Worm (Caenorhabditis elegans) whole organism, late embryonic: ENCODE data around the gene H03G16.6.
A peak's percentile ranks its signal among the peaks of the same experiment; 100 is the strongest.

Source experiments
- C08G9.2 ChIP-seq: sonication (generic microtip); optimal IDR thresholded peaks from 2 replicates; lab custom pipeline; 2016; ENCODE audit warnings: mild to moderate bottlenecking, missing genetic modification characterization, moderate library complexity, missing compliant biosample characterization
- F13H6.1 ChIP-seq: sonication (generic microtip); optimal IDR thresholded peaks from 2 replicates; lab custom pipeline; 2016; ENCODE audit warnings: missing genetic modification characterization, missing compliant biosample characterization
- ceh-19 ChIP-seq: fragments of 200-800 bp; sonication (Bioruptor generic); optimal IDR thresholded peaks from 2 replicates; lab custom pipeline; 2018; ENCODE audit warnings: mild to moderate bottlenecking, missing genetic modification characterization, missing compliant biosample characterization
- ceh-22 ChIP-seq: sonication (generic microtip); optimal IDR thresholded peaks from 2 replicates; lab custom pipeline; 2017; ENCODE audit warnings: missing biosample characterization, missing genetic modification characterization
- ceh-24 ChIP-seq: sonication (generic microtip); optimal IDR thresholded peaks from 2 replicates; lab custom pipeline; 2016; ENCODE audit warnings: mild to moderate bottlenecking, missing genetic modification characterization, missing compliant biosample characterization
- ceh-30 ChIP-seq: fragments of 150-350 bp; optimal IDR thresholded peaks from 2 replicates; lab custom pipeline; 2014; ENCODE audit warnings: missing biosample characterization, missing genetic modification characterization
- ceh-34 ChIP-seq: sonication (generic microtip); optimal IDR thresholded peaks from 2 replicates; lab custom pipeline; 2016; ENCODE audit warnings: mild to moderate bottlenecking, missing genetic modification characterization, missing compliant biosample characterization
- ceh-45 ChIP-seq: fragments of 200-800 bp; sonication (Bioruptor generic); IDR thresholded peaks from 2 replicates; pipeline ENCODE4 v1.3.6; 2022; ENCODE audit warnings: missing genetic modification reagents, missing genetic modification characterization, missing compliant biosample characterization
- ceh-9 ChIP-seq: sonication (generic microtip); optimal IDR thresholded peaks from 2 replicates; lab custom pipeline; 2016; ENCODE audit warnings: mild to moderate bottlenecking, missing genetic modification characterization, inconsistent platforms, missing compliant biosample characterization
- dmd-4 ChIP-seq: sonication (generic microtip); optimal IDR thresholded peaks from 2 replicates; lab custom pipeline; 2016; ENCODE audit warnings: borderline replicate concordance, missing genetic modification characterization, missing compliant biosample characterization
- elt-2 ChIP-seq: sonication (generic microtip); optimal IDR thresholded peaks from 2 replicates; lab custom pipeline; 2016; ENCODE audit warnings: missing genetic modification reagents, missing genetic modification characterization, missing compliant biosample characterization
- elt-4 ChIP-seq: sonication (generic microtip); optimal IDR thresholded peaks from 2 replicates; lab custom pipeline; 2016; ENCODE audit warnings: missing genetic modification characterization, missing compliant biosample characterization
- eyg-1 ChIP-seq: sonication (generic microtip); optimal IDR thresholded peaks from 2 replicates; lab custom pipeline; 2016; ENCODE audit warnings: missing genotype, missing genetic modification characterization, missing compliant biosample characterization
- gmeb-2 ChIP-seq: sonication (generic microtip); optimal IDR thresholded peaks from 2 replicates; lab custom pipeline; 2016; ENCODE audit warnings: missing genetic modification characterization, inconsistent platforms, missing compliant biosample characterization
- hlh-15 ChIP-seq: sonication (generic microtip); optimal IDR thresholded peaks from 2 replicates; lab custom pipeline; 2016; ENCODE audit warnings: missing genetic modification characterization, missing compliant biosample characterization
- lin-11 ChIP-seq: fragments of 200-800 bp; sonication (Bioruptor generic); optimal IDR thresholded peaks from 2 replicates; lab custom pipeline; 2018; ENCODE audit warnings: mild to moderate bottlenecking, missing genetic modification characterization, missing compliant biosample characterization
- madf-2 ChIP-seq: sonication (generic microtip); optimal IDR thresholded peaks from 2 replicates; lab custom pipeline; 2017; ENCODE audit warnings: missing genetic modification characterization, missing compliant biosample characterization
- nfya-1 ChIP-seq: sonication (generic microtip); optimal IDR thresholded peaks from 2 replicates; lab custom pipeline; 2017; ENCODE audit warnings: missing genetic modification characterization, mild to moderate bottlenecking, missing compliant biosample characterization, antibody characterized with exemption, moderate library complexity
- pax-1 ChIP-seq: fragments of 150-350 bp; optimal IDR thresholded peaks from 2 replicates; lab custom pipeline; 2014; ENCODE audit warnings: missing biosample characterization, missing genetic modification characterization
- pha-2 ChIP-seq: sonication (generic microtip); optimal IDR thresholded peaks from 2 replicates; lab custom pipeline; 2017; ENCODE audit warnings: mild to moderate bottlenecking, missing genetic modification characterization, missing compliant biosample characterization
- pha-4 ChIP-seq: fragments of 150-350 bp; optimal IDR thresholded peaks from 2 replicates; lab custom pipeline; 2018; ENCODE audit warnings: missing biosample characterization, missing genetic modification reagents, missing genetic modification characterization
- pros-1 ChIP-seq: fragments of 150-350 bp; optimal IDR thresholded peaks from 2 replicates; lab custom pipeline; 2014; ENCODE audit warnings: missing biosample characterization, missing genetic modification reagents, missing genetic modification characterization
- ref-2 ChIP-seq: sonication (generic microtip); optimal IDR thresholded peaks from 2 replicates; lab custom pipeline; 2016; ENCODE audit warnings: missing genetic modification characterization, missing compliant biosample characterization
- sox-2 ChIP-seq: fragments of 200-800 bp; sonication (Bioruptor generic); IDR thresholded peaks from 2 replicates; pipeline ENCODE4 v1.3.6; 2022; ENCODE audit warnings: missing genetic modification reagents, missing genetic modification characterization, missing compliant biosample characterization
- sox-4 ChIP-seq: sonication (generic microtip); optimal IDR thresholded peaks from 2 replicates; lab custom pipeline; 2017; ENCODE audit warnings: mild to moderate bottlenecking, missing genetic modification characterization, inconsistent platforms, missing compliant biosample characterization
- ttx-3 ChIP-seq: sonication (generic microtip); optimal IDR thresholded peaks from 2 replicates; lab custom pipeline; 2016; ENCODE audit warnings: missing genetic modification reagents, missing genetic modification characterization, missing compliant biosample characterization
- zip-5 ChIP-seq: sonication (generic microtip); optimal IDR thresholded peaks from 2 replicates; lab custom pipeline; 2016; ENCODE audit warnings: missing genetic modification characterization, missing compliant biosample characterization

Gene H03G16.6

ce11 chrX:15076042-15076565 is 23.6 kb downstream of the H03G16.6 start, which contains the start of the genes H40L08.3 and H40L08.9:
Gene H40L08.3 (minus strand): TSS chrX:15076092.
Gene H40L08.9 (minus strand): TSS chrX:15076480.
- TF ChIP-seq ceh-34 (tag; lab: Kevin White, UChicago): no peak
- TF ChIP-seq C08G9.2: no peak
- no peak for TF ChIP-seq sox-4 (tag; lab: Kevin White, UChicago)
- no peak for TF ChIP-seq F13H6.1 (tag; lab: Kevin White, UChicago)
- no peak for TF ChIP-seq madf-2 (tag; lab: Kevin White, UChicago)
- TF ChIP-seq lin-11 (tag; lab: Kevin White, UChicago): no peak
- TF ChIP-seq pax-1 (tag; lab: Kevin White, UChicago): no peak
- TF ChIP-seq dmd-4 (tag; lab: Kevin White, UChicago): no peak
- TF ChIP-seq nfya-1 (tag; lab: Kevin White, UChicago): no peak
- no peak for TF ChIP-seq pros-1 (tag; lab: Kevin White, UChicago)
- TF ChIP-seq pha-4 (tag; lab: Kevin White, UChicago): no peak

- no peak for TF ChIP-seq elt-2 (tag; lab: Kevin White, UChicago)
- no peak for TF ChIP-seq ceh-30
- no peak for TF ChIP-seq lin-11 (tag; lab: Kevin White, UChicago)
- TF ChIP-seq pha-2 (tag; lab: Kevin White, UChicago): no peak
- no peak for TF ChIP-seq F13H6.1 (tag; lab: Kevin White, UChicago)
- TF ChIP-seq ceh-22 (tag; lab: Kevin White, UChicago): no peak
- no peak for TF ChIP-seq ceh-34 (tag; lab: Kevin White, UChicago)
- no peak for TF ChIP-seq ttx-3 (tag; lab: Kevin White, UChicago)
- no peak for TF ChIP-seq C08G9.2
- no peak for TF ChIP-seq pha-4 (tag; lab: Kevin White, UChicago)
- TF ChIP-seq ceh-9 (tag; lab: Kevin White, UChicago): no peak
- TF ChIP-seq, all 69 proteins: peak for 0
Measured at ce11 chrX:15076909-15077308, 24.4 kb downstream of the H03G16.6 start.

DNA sequence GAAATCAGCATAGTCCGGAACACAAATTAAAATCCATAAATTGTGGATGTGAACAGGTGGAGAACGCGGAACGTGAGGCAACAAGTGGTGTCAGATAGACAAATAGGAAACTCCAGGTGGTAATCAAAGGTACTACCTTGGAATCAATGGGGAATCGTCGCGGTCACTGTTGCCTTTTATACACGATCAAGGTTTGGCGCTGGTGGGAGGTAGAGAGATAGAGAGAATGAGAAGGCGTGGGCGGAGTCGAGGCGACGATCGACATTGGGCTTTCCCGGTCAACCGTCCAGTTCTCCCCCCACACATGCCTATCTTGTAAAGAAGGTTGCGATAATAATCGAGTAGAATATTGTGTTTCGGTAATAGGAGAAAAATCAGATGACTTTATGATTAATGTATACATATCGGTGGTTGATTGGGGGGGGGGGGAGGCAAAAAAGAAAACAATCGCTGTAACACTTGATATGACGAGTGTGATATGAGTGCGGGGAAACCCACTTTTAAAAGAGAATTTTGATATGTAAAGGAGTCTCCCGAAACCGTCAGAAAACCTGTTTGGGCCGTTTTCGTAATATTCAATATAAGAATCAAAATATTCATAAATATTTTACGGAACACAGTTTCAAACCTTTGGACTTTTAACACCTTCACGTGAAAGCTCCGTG is 25.2 kb downstream of the H03G16.6 start, which contains the start of the genes H40L08.8, H40L08.2 and H40L08.7:
Gene H40L08.8 (minus strand): TSS at position 37 of the 665 bp plus-strand sequence.
Gene H40L08.2 (minus strand): TSS at position 148 of the 665 bp plus-strand sequence.
Gene H40L08.7 (minus strand): TSS at position 148 of the 665 bp plus-strand sequence.
- TF ChIP-seq zip-5 (no peak), elt-4 (tag; lab: Kevin White, UChicago) (no peak), elt-2 (tag; lab: Kevin White, UChicago) (peak; percentile 3)

ce11 chrX:15078276-15078675 is 25.8 kb downstream of the H03G16.6 start:
- TF ChIP-seq hlh-15 (no peak), lin-11 (tag; lab: Kevin White, UChicago) (no peak), sox-2 (no peak), elt-2 (tag; lab: Kevin White, UChicago) (no peak), pax-1 (tag; lab: Kevin White, UChicago) (no peak), ceh-24 (tag; lab: Kevin White, UChicago) (no peak), ceh-19 (GFP tag; lab: Kevin White, UChicago) (no peak)
- TF ChIP-seq, all 69 proteins: peak for 0

DNA sequence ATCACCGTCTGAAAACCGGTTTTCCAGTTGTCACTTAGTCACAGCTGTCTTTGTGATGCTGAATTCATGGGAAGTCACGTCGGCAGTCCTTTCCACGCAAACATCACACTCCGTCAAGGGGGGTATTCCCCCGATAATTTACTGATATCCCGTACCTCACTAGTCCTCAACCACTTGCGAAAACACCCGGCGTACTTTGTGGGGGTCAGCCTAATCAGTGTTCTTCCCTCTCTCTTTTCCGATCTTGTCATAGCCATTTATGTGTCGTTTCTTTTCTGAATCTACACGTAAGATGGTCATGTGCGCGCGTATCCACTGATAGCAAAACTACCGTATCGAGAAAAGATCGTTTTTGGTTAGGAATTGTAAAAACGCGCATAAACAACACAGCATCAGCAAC is 26.9 kb downstream of the H03G16.6 start:
- no peak for TF ChIP-seq eyg-1 (tag; lab: Kevin White, UChicago)
- TF ChIP-seq gmeb-2 (tag; lab: Kevin White, UChicago): no peak
- peak; percentile 33 for TF ChIP-seq ref-2 (tag; lab: Kevin White, UChicago)
- TF ChIP-seq ceh-45 (GFP tag; lab: Robert Waterston, UW): no peak
- TF ChIP-seq elt-4 (tag; lab: Kevin White, UChicago): no peak
- TF ChIP-seq ceh-22 (tag; lab: Kevin White, UChicago): no peak

ce11 chrX:15081486-15081885 is 29.0 kb downstream of the H03G16.6 start:
- TF ChIP-seq ttx-3 (tag; lab: Kevin White, UChicago): no peak
